Worm (Caenorhabditis elegans): ENCODE data around the gene F35F11.2.

Gene F35F11.2

DNA sequence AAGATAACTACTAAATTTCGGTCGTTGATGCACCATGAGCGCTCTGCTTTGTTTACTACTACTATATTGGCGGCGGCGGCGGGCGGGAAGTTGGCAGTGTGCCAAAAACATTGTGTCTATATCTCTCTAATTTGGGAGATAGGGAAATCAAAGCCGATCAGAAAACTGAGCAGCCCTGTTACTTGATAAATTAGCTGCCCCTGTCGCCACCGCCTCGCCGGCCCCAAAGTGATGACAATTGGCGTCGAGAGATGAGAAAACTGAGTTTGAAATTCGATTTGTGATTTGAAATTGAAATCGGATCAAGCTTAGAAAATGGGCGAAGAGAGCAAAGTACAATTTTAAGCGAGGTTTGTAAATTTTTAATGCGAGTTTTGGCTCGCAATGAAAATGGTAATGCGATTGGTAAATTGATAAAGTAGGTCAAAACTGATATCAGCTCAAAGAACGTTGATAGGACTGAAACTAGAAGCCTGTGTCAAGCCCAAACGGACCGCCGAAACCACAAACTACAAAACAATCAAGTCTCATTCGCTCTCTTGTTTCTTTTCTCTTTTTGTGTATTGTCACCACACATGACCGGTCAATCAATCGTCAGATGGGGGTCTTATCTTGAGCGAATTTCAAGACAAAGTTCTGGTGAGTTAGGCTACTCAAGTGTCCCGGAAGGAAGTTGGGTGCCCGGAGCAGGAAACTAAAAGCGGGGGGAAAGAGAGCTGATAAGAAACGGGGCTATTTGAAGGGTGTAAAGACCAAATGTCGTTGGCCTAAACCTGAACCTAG lies 12.8 kb upstream of the F35F11.2 start:
- TF ChIP-seq rnt-1 (tag; optimal IDR thresholded peaks at IDR 0.05) (no peak), ceh-2 (tag; optimal IDR thresholded peaks at IDR 0.05) (no peak), C08G9.2 (tag; optimal IDR thresholded peaks at IDR 0.05) (no peak), ceh-45 (GFP tag; IDR thresholded peaks at IDR 0.05) (no peak), pha-2 (tag; optimal IDR thresholded peaks at IDR 0.05) (no peak), unc-55 (GFP tag; optimal IDR thresholded peaks at IDR 0.05) (peak; percentile 2), T23F11.4 (GFP tag; optimal IDR thresholded peaks at IDR 0.05) (no peak)

- TF ChIP-seq hlh-30 (tag; optimal IDR thresholded peaks at IDR 0.05; ENCODE audit: insufficient read depth): no peak
- TF ChIP-seq dve-1 (tag; optimal IDR thresholded peaks at IDR 0.05): no peak
- TF ChIP-seq ceh-9 (tag; optimal IDR thresholded peaks at IDR 0.05): no peak
- TF ChIP-seq C08G9.2 (tag; optimal IDR thresholded peaks at IDR 0.05): peak; percentile 25
- peak; percentile 43 for TF ChIP-seq ceh-34 (tag; optimal IDR thresholded peaks at IDR 0.05)
- peak; percentile 56 for TF ChIP-seq elt-4 (tag; optimal IDR thresholded peaks at IDR 0.05)
- TF ChIP-seq ahr-1 (tag; optimal IDR thresholded peaks at IDR 0.05): no peak
- TF ChIP-seq ceh-18 (tag; optimal IDR thresholded peaks at IDR 0.05): peak; percentile 91
- no peak for TF ChIP-seq rnt-1 (tag; optimal IDR thresholded peaks at IDR 0.05)
- TF ChIP-seq unc-55 (GFP tag; optimal IDR thresholded peaks at IDR 0.05): peak; percentile 69
- TF ChIP-seq ama-1 (optimal IDR thresholded peaks at IDR 0.05): no peak
- no peak for TF ChIP-seq eyg-1 (tag; optimal IDR thresholded peaks at IDR 0.05)
- TF ChIP-seq nfya-1 (tag; optimal IDR thresholded peaks at IDR 0.05): peak; percentile 8
- peak; percentile 33 for TF ChIP-seq dmd-4 (tag; optimal IDR thresholded peaks at IDR 0.05; ENCODE audit: borderline replicate concordance)
- no peak for TF ChIP-seq fkh-6 (tag; optimal IDR thresholded peaks at IDR 0.05)
- no peak for TF ChIP-seq hlh-13 (GFP tag; optimal IDR thresholded peaks at IDR 0.05)
- peak; percentile 18 for TF ChIP-seq ref-2 (tag; optimal IDR thresholded peaks at IDR 0.05)
- no peak for TF ChIP-seq T23F11.4 (GFP tag; optimal IDR thresholded peaks at IDR 0.05)
- no peak for TF ChIP-seq nhr-11 (tag; optimal IDR thresholded peaks at IDR 0.05)
- no peak for TF ChIP-seq odd-2 (tag; optimal IDR thresholded peaks at IDR 0.05)
- TF ChIP-seq ceh-6 (GFP tag; optimal IDR thresholded peaks at IDR 0.05): no peak
- TF ChIP-seq tbx-2 (tag; optimal IDR thresholded peaks at IDR 0.05): peak; percentile 66
- TF ChIP-seq ztf-16 (tag; optimal IDR thresholded peaks at IDR 0.05): no peak
- no peak for TF ChIP-seq hlh-8 (tag; optimal IDR thresholded peaks at IDR 0.05)
- no peak for TF ChIP-seq ceh-48 (tag; optimal IDR thresholded peaks at IDR 0.05)
- no peak for TF ChIP-seq mec-3 (tag; optimal IDR thresholded peaks at IDR 0.05; ENCODE audit: borderline replicate concordance)
- TF ChIP-seq K02D7.2 (tag; optimal IDR thresholded peaks at IDR 0.05): no peak
- TF ChIP-seq pros-1 (tag; optimal IDR thresholded peaks at IDR 0.05): peak; percentile 2
- TF ChIP-seq elt-2 (tag; optimal IDR thresholded peaks at IDR 0.05): no peak
- TF ChIP-seq F13H6.1 (tag; optimal IDR thresholded peaks at IDR 0.05): peak; percentile 31
- TF ChIP-seq pax-1 (tag; optimal IDR thresholded peaks at IDR 0.05): no peak
- TF ChIP-seq sdc-2 (tag; optimal IDR thresholded peaks at IDR 0.05): peak; percentile 37
- TF ChIP-seq syd-9 (tag; optimal IDR thresholded peaks at IDR 0.05): peak; percentile 50
Measured at ce11 chrIV:4028177-4028576, 11.9 kb upstream of the F35F11.2 start.

ce11 chrIV:4029288-4029687 lies 10.8 kb upstream of the F35F11.2 start:
- TF ChIP-seq unc-55 (GFP tag; optimal IDR thresholded peaks at IDR 0.05) (no peak), che-1 (tag; optimal IDR thresholded peaks at IDR 0.05) (no peak), pros-1 (tag; optimal IDR thresholded peaks at IDR 0.05) (no peak), lin-11 (tag; optimal IDR thresholded peaks at IDR 0.05) (no peak), ceh-45 (GFP tag; IDR thresholded peaks at IDR 0.05) (no peak), mec-3 (tag; optimal IDR thresholded peaks at IDR 0.05; ENCODE audit: borderline replicate concordance) (no peak), ets-4 (tag; optimal IDR thresholded peaks at IDR 0.05) (no peak), tbx-7 (tag; optimal IDR thresholded peaks at IDR 0.05) (no peak), ceh-18 (tag; optimal IDR thresholded peaks at IDR 0.05) (no peak), K09A11.1 (tag; optimal IDR thresholded peaks at IDR 0.05; ENCODE audit: insufficient read depth) (no peak), K02D7.2 (tag; optimal IDR thresholded peaks at IDR 0.05) (no peak)

Measured in whole organism, late embryonic.